Fruit fly (Drosophila melanogaster): ENCODE results near the gene ImpL2.

The ImpL2 gene

DNA sequence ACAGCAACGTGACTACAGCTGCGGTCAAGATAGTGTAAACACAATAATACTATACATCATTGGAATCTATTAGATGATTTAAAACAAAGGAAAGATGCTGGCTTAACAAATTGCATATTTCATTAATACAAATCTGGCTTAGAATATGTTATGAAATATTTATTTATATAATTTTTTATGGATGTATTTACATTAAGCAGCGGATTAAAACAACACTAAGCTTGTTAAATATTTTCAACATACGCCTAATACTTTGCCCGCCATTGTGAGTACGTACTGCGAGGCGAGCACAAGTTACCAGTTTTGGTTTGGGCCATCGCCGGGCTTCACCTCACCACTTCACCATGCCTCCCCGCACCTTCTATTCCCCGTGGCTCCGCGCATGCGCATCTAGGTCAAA, 34.0 kb upstream of the ImpL2 start (continued):
- peak; percentile 69 for TF ChIP-seq ATbp (GFP tag; optimal IDR thresholded peaks at IDR 0.05)
- peak; percentile 28 for TF ChIP-seq CG12769 (tag; optimal IDR thresholded peaks at IDR 0.05)
- peak; percentile 15 for TF ChIP-seq CG8359 (GFP tag; optimal IDR thresholded peaks at IDR 0.05; ENCODE audit: borderline replicate concordance)
- peak; percentile 52; the same call in 1 of the 3 replicates for TF ChIP-seq zfh1 (GFP tag; IDR thresholded peaks at IDR 0.05)
- peak; percentile 7; the same call in 1 of the 2 replicates for TF ChIP-seq peb (GFP tag; IDR thresholded peaks at IDR 0.05)
- no peak for TF ChIP-seq hkb (optimal IDR thresholded peaks at IDR 0.05)
- TF ChIP-seq hkb (GFP tag; IDR thresholded peaks at IDR 0.05) = peak; percentile 84
- TF ChIP-seq oc (tag; optimal IDR thresholded peaks at IDR 0.05) = peak; percentile 74
- TF ChIP-seq CG6683 (GFP tag; optimal IDR thresholded peaks at IDR 0.05) = peak; percentile 47
- TF ChIP-seq CG14860 (GFP tag; IDR thresholded peaks at IDR 0.05; ENCODE audit: partially characterized antibody) = no peak
- TF ChIP-seq CG18262 (tag; optimal IDR thresholded peaks at IDR 0.05) = peak; percentile 85
- TF ChIP-seq CG12942 (GFP tag; optimal IDR thresholded peaks at IDR 0.05) = peak; percentile 16
- TF ChIP-seq CG14050 (GFP tag; IDR thresholded peaks at IDR 0.05) = no peak
- no peak for TF ChIP-seq CG12155 (GFP tag; optimal IDR thresholded peaks at IDR 0.05)
- peak; percentile 72 for TF ChIP-seq run (tag; optimal IDR thresholded peaks at IDR 0.05)
- TF ChIP-seq sna (GFP tag; IDR thresholded peaks at IDR 0.05; ENCODE audit: partially characterized antibody) = no peak
- TF ChIP-seq CG1602 (GFP tag; optimal IDR thresholded peaks at IDR 0.05) = peak; percentile 49
- no peak for TF ChIP-seq NC2β (GFP tag; optimal IDR thresholded peaks at IDR 0.05)
- TF ChIP-seq ac (GFP tag; optimal IDR thresholded peaks at IDR 0.05) = no peak
- no peak for TF ChIP-seq prd (optimal IDR thresholded peaks at IDR 0.05)
- TF ChIP-seq prd (GFP tag; IDR thresholded peaks at IDR 0.05) = peak; percentile 66; the same call in 2 of the 3 replicates
- TF ChIP-seq sqz (GFP tag; optimal IDR thresholded peaks at IDR 0.05) = peak; percentile 44
- no peak for TF ChIP-seq CG6654 (GFP tag; optimal IDR thresholded peaks at IDR 0.05)
- no peak for TF ChIP-seq Bteb2 (GFP tag; optimal IDR thresholded peaks at IDR 0.05)
- TF ChIP-seq CG4404 (GFP tag; IDR thresholded peaks at IDR 0.05) = peak; percentile 35; the same call in 1 of the 2 replicates
- TF ChIP-seq CG7839 (tag; optimal IDR thresholded peaks at IDR 0.05) = peak; percentile 84
- peak; percentile 78 for TF ChIP-seq CG7556 (GFP tag; optimal IDR thresholded peaks at IDR 0.05)
- peak; percentile 38; the same call in 1 of the 2 replicates for TF ChIP-seq CG14014 (GFP tag; IDR thresholded peaks at IDR 0.05)
- TF ChIP-seq Hr78 (GFP tag; optimal IDR thresholded peaks at IDR 0.05) = peak in 1 of 2 experiments; percentile 45
- no peak for TF ChIP-seq maf-S (GFP tag; optimal IDR thresholded peaks at IDR 0.05)
- TF ChIP-seq Antp (GFP tag; optimal IDR thresholded peaks at IDR 0.05) = no peak
- TF ChIP-seq CG10462 (GFP tag; optimal IDR thresholded peaks at IDR 0.05) = no peak
- TF ChIP-seq CG7786 (GFP tag; optimal IDR thresholded peaks at IDR 0.05) = no peak
- TF ChIP-seq tap (tag; optimal IDR thresholded peaks at IDR 0.05) = peak; percentile 81
- peak; percentile 11 for TF ChIP-seq CG8290 (GFP tag; optimal IDR thresholded peaks at IDR 0.05)
- no peak for TF ChIP-seq CG8290 (tag; optimal IDR thresholded peaks at IDR 0.05)
- TF ChIP-seq CG12299 (tag; optimal IDR thresholded peaks at IDR 0.05) = peak; percentile 63
- no peak for TF ChIP-seq bbx (GFP tag; IDR thresholded peaks at IDR 0.05; ENCODE audit: partially characterized antibody)
- TF ChIP-seq rib (GFP tag; IDR thresholded peaks at IDR 0.05) = no peak
- peak; percentile 35 for TF ChIP-seq Hand (GFP tag; optimal IDR thresholded peaks at IDR 0.05)
- peak; percentile 58 for TF ChIP-seq Ada2b (GFP tag; IDR thresholded peaks at IDR 0.05)
- no peak for TF ChIP-seq CG3163 (GFP tag; optimal IDR thresholded peaks at IDR 0.05)
- TF ChIP-seq Dll (GFP tag; IDR thresholded peaks at IDR 0.05; ENCODE audit: partially characterized antibody) = no peak
- no peak for TF ChIP-seq zen (tag; optimal IDR thresholded peaks at IDR 0.05)
- TF ChIP-seq CG14667 (GFP tag; IDR thresholded peaks at IDR 0.05) = peak; percentile 35; the same call in 1 of the 2 replicates
- peak; percentile 53 for TF ChIP-seq caup (GFP tag; optimal IDR thresholded peaks at IDR 0.05; ENCODE audit: severe bottlenecking)
- TF ChIP-seq nmo (GFP tag; optimal IDR thresholded peaks at IDR 0.05) = peak; percentile 81
- no peak for TF ChIP-seq cato (GFP tag; optimal IDR thresholded peaks at IDR 0.05; ENCODE audit: borderline replicate concordance)
- peak; percentile 70 for TF ChIP-seq HLH3B (GFP tag; IDR thresholded peaks at IDR 0.05)
- no peak for TF ChIP-seq crp (GFP tag; optimal IDR thresholded peaks at IDR 0.05)
- TF ChIP-seq emc (GFP tag; optimal IDR thresholded peaks at IDR 0.05) = no peak

Measured in whole organism, embryonic.